Worm (Caenorhabditis elegans): ENCODE measurements around the gene Y39F10C.3.

DNA sequence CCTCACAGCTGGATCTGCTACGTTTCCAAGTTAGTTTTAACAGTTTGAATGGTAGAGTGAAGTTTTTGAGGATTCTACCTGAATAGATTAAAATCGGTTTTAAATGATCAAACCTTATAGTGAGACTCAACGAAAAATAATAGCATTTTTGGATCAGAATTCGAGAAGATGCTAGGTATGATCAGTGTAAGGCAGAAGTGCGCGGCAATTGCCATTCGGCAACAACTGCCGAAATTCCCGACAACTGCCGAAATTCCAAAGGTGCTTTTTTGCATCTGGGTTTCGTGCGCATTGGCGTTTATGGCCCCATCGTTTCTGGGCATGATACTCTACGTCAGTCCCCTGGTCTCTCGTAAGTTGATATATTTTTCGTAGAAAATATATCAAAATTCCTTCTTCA lies 9.3 kb downstream of the Y39F10C.3 start, which contains the start of gene T02H6.6:
- TF ChIP-seq unc-55 (GFP tag; optimal IDR thresholded peaks at IDR 0.05) = no peak
- no peak for TF ChIP-seq peb-1 (tag; optimal IDR thresholded peaks at IDR 0.05)
- TF ChIP-seq nhr-77 (tag; optimal IDR thresholded peaks at IDR 0.05) = no peak
- TF ChIP-seq lsy-2 (tag; optimal IDR thresholded peaks at IDR 0.05) = no peak
- TF ChIP-seq ama-1 (optimal IDR thresholded peaks at IDR 0.05) = no peak
- TF ChIP-seq aly-2 (tag; optimal IDR thresholded peaks at IDR 0.05) = no peak
- TF ChIP-seq unc-62 (GFP tag; optimal IDR thresholded peaks at IDR 0.05) = no peak
- no peak for TF ChIP-seq lin-13 (GFP tag; optimal IDR thresholded peaks at IDR 0.05)
- no peak for TF ChIP-seq ceh-16 (tag; optimal IDR thresholded peaks at IDR 0.05)
- TF ChIP-seq elt-3 (tag; optimal IDR thresholded peaks at IDR 0.05) = no peak
- no peak for TF ChIP-seq R02D3.7 (tag; optimal IDR thresholded peaks at IDR 0.05)

All from whole organism, L2 larva.